Worm (Caenorhabditis elegans) whole organism, early embryonic: ENCODE data around the gene C49F8.15.

Source experiments
- B0310.2 ChIP-seq: sonication (generic microtip); optimal IDR thresholded peaks from 2 replicates; lab custom pipeline; 2016; ENCODE audit warnings: mild to moderate bottlenecking, missing genetic modification characterization, missing compliant biosample characterization
- F13C5.2 ChIP-seq: sonication (generic microtip); optimal IDR thresholded peaks from 2 replicates; lab custom pipeline; 2017; ENCODE audit warnings: mild to moderate bottlenecking, missing genetic modification characterization, inconsistent platforms, missing compliant biosample characterization
- aly-1 ChIP-seq: sonication (generic microtip); optimal IDR thresholded peaks from 2 replicates; lab custom pipeline; 2016; ENCODE audit warnings: missing genetic modification characterization, missing compliant biosample characterization
- ama-1 ChIP-seq: fragments of 150-350 bp; optimal IDR thresholded peaks from 2 replicates; lab custom pipeline; 2014
- ceh-13 ChIP-seq: fragments of 200-800 bp; sonication (Bioruptor generic); optimal IDR thresholded peaks from 2 replicates; lab custom pipeline; 2018; ENCODE audit warnings: mild to moderate bottlenecking, missing genetic modification characterization, missing compliant biosample characterization
- ceh-36 ChIP-seq: sonication (generic microtip); optimal IDR thresholded peaks from 2 replicates; lab custom pipeline; 2016; ENCODE audit warnings: missing genetic modification characterization, inconsistent platforms, missing compliant biosample characterization
- ets-7 ChIP-seq: sonication (generic microtip); optimal IDR thresholded peaks from 2 replicates; lab custom pipeline; 2016; ENCODE audit warnings: missing genotype, missing genetic modification characterization, missing compliant biosample characterization
- flt-1 ChIP-seq: fragments of 200-800 bp; sonication (Bioruptor generic); IDR thresholded peaks from 2 replicates; pipeline ENCODE4 v1.3.6; 2022; ENCODE audit warnings: missing genetic modification characterization, missing compliant biosample characterization
- hmbx-1 ChIP-seq: sonication (generic microtip); optimal IDR thresholded peaks from 2 replicates; lab custom pipeline; 2016; ENCODE audit warnings: mild to moderate bottlenecking, missing genetic modification characterization, missing compliant biosample characterization
- hmg-4 ChIP-seq: fragments of 200-800 bp; sonication (Bioruptor generic); optimal IDR thresholded peaks from 2 replicates; lab custom pipeline; 2018; ENCODE audit warnings: mild to moderate bottlenecking, missing genetic modification characterization, missing compliant biosample characterization
- hnd-1 ChIP-seq: sonication (generic microtip); optimal IDR thresholded peaks from 2 replicates; lab custom pipeline; 2016; ENCODE audit warnings: missing genetic modification characterization, missing compliant biosample characterization
- pes-1 ChIP-seq: fragments of 200-800 bp; sonication (Bioruptor generic); IDR thresholded peaks from 2 replicates; pipeline ENCODE4 v1.3.6; 2022; ENCODE audit warnings: missing genetic modification reagents, missing genetic modification characterization, missing compliant biosample characterization
- scrt-1 ChIP-seq: fragments of 200-800 bp; sonication (Bioruptor generic); IDR thresholded peaks from 2 replicates; pipeline ENCODE4 v1.3.6; 2022; ENCODE audit warnings: missing genetic modification characterization, missing compliant biosample characterization
- sea-1 ChIP-seq: fragments of 200-800 bp; sonication (Bioruptor generic); conservative IDR thresholded peaks from 2 replicates; pipeline ENCODE4 v1.3.6; 2022; ENCODE audit warnings: missing genetic modification characterization, missing compliant biosample characterization
- tbx-11 ChIP-seq: fragments of 200-800 bp; sonication (Bioruptor generic); IDR thresholded peaks from 2 replicates; pipeline ENCODE4 v1.3.6; 2022; ENCODE audit warnings: missing genetic modification characterization, missing compliant biosample characterization
- tbx-37 ChIP-seq: fragments of 200-800 bp; sonication (Bioruptor generic); conservative IDR thresholded peaks from 2 replicates; pipeline ENCODE4 v1.3.6; 2022; ENCODE audit warnings: missing genetic modification reagents, missing genetic modification characterization, missing compliant biosample characterization
- tra-4 ChIP-seq: sonication (generic microtip); optimal IDR thresholded peaks from 2 replicates; lab custom pipeline; 2017; ENCODE audit warnings: missing genetic modification characterization, missing compliant biosample characterization

C49F8.15 gene

ce11 chrX:13348417-13348816, 14.0 kb downstream of the C49F8.15 start:
- no peak for TF ChIP-seq pes-1
- no peak for TF ChIP-seq F13C5.2
- TF ChIP-seq tbx-37 (GFP tag; lab: Robert Waterston, UW) = no peak
- no peak for TF ChIP-seq ceh-36 (tag; lab: Kevin White, UChicago)
- TF ChIP-seq tbx-11 (GFP tag; lab: Robert Waterston, UW) = no peak
- TF ChIP-seq ceh-13 (GFP tag; lab: Kevin White, UChicago) = no peak
- no peak for TF ChIP-seq aly-1 (tag; lab: Kevin White, UChicago)
- no peak for TF ChIP-seq ets-7
- no peak for TF ChIP-seq flt-1 (GFP tag; lab: Robert Waterston, UW)
- no peak for TF ChIP-seq hmg-4 (GFP tag; lab: Kevin White, UChicago)
- no peak for TF ChIP-seq ama-1
- TF ChIP-seq B0310.2 = no peak
- TF ChIP-seq hmbx-1 (tag; lab: Kevin White, UChicago) = no peak
- TF ChIP-seq sea-1 (GFP tag; lab: Robert Waterston, UW) = no peak
- no peak for TF ChIP-seq scrt-1 (GFP tag; lab: Robert Waterston, UW)
- TF ChIP-seq tra-4 (tag; lab: Kevin White, UChicago) = no peak
- TF ChIP-seq hnd-1 (tag; lab: Kevin White, UChicago) = no peak

- TF ChIP-seq tra-4 (tag; lab: Kevin White, UChicago) (no peak), ceh-36 (tag; lab: Kevin White, UChicago) (no peak), sea-1 (GFP tag; lab: Robert Waterston, UW) (no peak), F13C5.2 (no peak), ama-1 (no peak)
Measured at ce11 chrX:13347251-13347650, 15.1 kb downstream of the C49F8.15 start.

- TF ChIP-seq scrt-1 (GFP tag; lab: Robert Waterston, UW) = no peak
- TF ChIP-seq flt-1 (GFP tag; lab: Robert Waterston, UW) = no peak
- no peak for TF ChIP-seq F13C5.2
- no peak for TF ChIP-seq hmg-4 (GFP tag; lab: Kevin White, UChicago)
- TF ChIP-seq ceh-13 (GFP tag; lab: Kevin White, UChicago) = no peak
- no peak for TF ChIP-seq tra-4 (tag; lab: Kevin White, UChicago)
- TF ChIP-seq sea-1 (GFP tag; lab: Robert Waterston, UW) = no peak
Measured at ce11 chrX:13341853-13342252, 20.5 kb downstream of the C49F8.15 start.

ce11 chrX:13340970-13341369, 21.4 kb downstream of the C49F8.15 start:
- no peak for TF ChIP-seq hmbx-1 (tag; lab: Kevin White, UChicago)
- TF ChIP-seq tra-4 (tag; lab: Kevin White, UChicago) = no peak

- no peak for TF ChIP-seq ets-7
- TF ChIP-seq hmbx-1 (tag; lab: Kevin White, UChicago) = no peak
Measured at ce11 chrX:13339029-13339626, 23.3 kb downstream of the C49F8.15 start.

ce11 chrX:13337728-13338127, 24.7 kb downstream of the C49F8.15 start, which contains the start of gene ptr-24:
Gene ptr-24, plus strand, starts transcription at chrX:13338028.
- TF ChIP-seq ama-1 (no peak), tbx-37 (GFP tag; lab: Robert Waterston, UW) (no peak)

- TF ChIP-seq tra-4 (tag; lab: Kevin White, UChicago) = no peak
- TF ChIP-seq sea-1 (GFP tag; lab: Robert Waterston, UW) = no peak
- TF ChIP-seq ceh-36 (tag; lab: Kevin White, UChicago) = no peak
- TF ChIP-seq ets-7 = no peak
- TF ChIP-seq hmg-4 (GFP tag; lab: Kevin White, UChicago) = no peak
Measured at ce11 chrX:13337000-13337399, 25.4 kb downstream of the C49F8.15 start.

ce11 chrX:13333835-13334234, 28.6 kb downstream of the C49F8.15 start, which contains the start of gene F46G10.4:
Gene F46G10.4, plus strand, starts transcription at chrX:13334046.
- no peak for TF ChIP-seq sea-1 (GFP tag; lab: Robert Waterston, UW)
- TF ChIP-seq tbx-37 (GFP tag; lab: Robert Waterston, UW) = no peak
- no peak for TF ChIP-seq tbx-11 (GFP tag; lab: Robert Waterston, UW)
- TF ChIP-seq hmg-4 (GFP tag; lab: Kevin White, UChicago) = no peak
- no peak for TF ChIP-seq ceh-13 (GFP tag; lab: Kevin White, UChicago)
- no peak for TF ChIP-seq aly-1 (tag; lab: Kevin White, UChicago)
- TF ChIP-seq hmbx-1 (tag; lab: Kevin White, UChicago) = no peak
- no peak for TF ChIP-seq ceh-36 (tag; lab: Kevin White, UChicago)
- no peak for TF ChIP-seq F13C5.2
- TF ChIP-seq ama-1 = no peak
- no peak for TF ChIP-seq pes-1
- no peak for TF ChIP-seq scrt-1 (GFP tag; lab: Robert Waterston, UW)
- TF ChIP-seq B0310.2 = no peak
- TF ChIP-seq tra-4 (tag; lab: Kevin White, UChicago) = no peak
- TF ChIP-seq flt-1 (GFP tag; lab: Robert Waterston, UW) = no peak
- no peak for TF ChIP-seq ets-7

- no peak for TF ChIP-seq flt-1 (GFP tag; lab: Robert Waterston, UW)
- no peak for TF ChIP-seq hnd-1 (tag; lab: Kevin White, UChicago)
- no peak for TF ChIP-seq tra-4 (tag; lab: Kevin White, UChicago)
- no peak for TF ChIP-seq pes-1
- no peak for TF ChIP-seq tbx-37 (GFP tag; lab: Robert Waterston, UW)
- TF ChIP-seq ets-7 = no peak
- TF ChIP-seq ceh-13 (GFP tag; lab: Kevin White, UChicago) = no peak
- no peak for TF ChIP-seq hmg-4 (GFP tag; lab: Kevin White, UChicago)
- no peak for TF ChIP-seq hmbx-1 (tag; lab: Kevin White, UChicago)
- no peak for TF ChIP-seq sea-1 (GFP tag; lab: Robert Waterston, UW)
- no peak for TF ChIP-seq ama-1
- no peak for TF ChIP-seq B0310.2
- TF ChIP-seq aly-1 (tag; lab: Kevin White, UChicago) = no peak
Measured at ce11 chrX:13331386-13331785, 31.0 kb downstream of the C49F8.15 start, which contains the start of gene sir-2.3. Gene sir-2.3, plus strand, starts transcription at chrX:13331686.
